Worm (Caenorhabditis elegans) whole organism, L4 larva: Measurements from ENCODE around the gene gst-35.

Experiments used
- aly-2 ChIP-seq: sonication (generic microtip); optimal IDR thresholded peaks from 2 replicates; lab custom pipeline; 2018; ENCODE audit warnings: missing biosample characterization, missing genetic modification characterization
- ama-1 ChIP-seq: fragments of 150-350 bp; optimal IDR thresholded peaks from 2 replicates; lab custom pipeline; 2014; ENCODE audit warnings: inconsistent platforms, mixed read lengths
- hif-1 ChIP-seq, 2 experiments: sonication (generic microtip); optimal IDR thresholded peaks; 2 replicates each; lab custom pipeline; 2016 to 2017; ENCODE audit warnings: missing compliant biosample characterization in 2 of 2, missing genetic modification characterization in 2 of 2, missing genetic modification reagents in 2 of 2, missing genotype in 2 of 2, mild to moderate bottlenecking in 1 of 2
- lin-15B ChIP-seq: fragments of 150-350 bp; sonication (generic microtip); optimal IDR thresholded peaks from 3 replicates; lab custom pipeline; 2014; ENCODE audit warnings: missing biosample characterization, missing genetic modification characterization
- lin-29 ChIP-seq: fragments of 200-800 bp; sonication (Bioruptor generic); IDR thresholded peaks from 2 replicates; pipeline ENCODE4 v1.3.6; 2022; ENCODE audit warnings: missing genetic modification reagents, missing genetic modification characterization, missing compliant biosample characterization
- lir-3 ChIP-seq: sonication (generic microtip); optimal IDR thresholded peaks from 2 replicates; lab custom pipeline; 2016; ENCODE audit warnings: mild to moderate bottlenecking, missing genetic modification characterization, missing compliant biosample characterization
- mdl-1 ChIP-seq, 2 experiments: fragments of 150-350 bp in 1 of 2; sonication (generic microtip) in 1 of 2; optimal IDR thresholded peaks; 2 replicates each; lab custom pipeline; 2014 to 2017; ENCODE audit warnings: missing biosample characterization in 2 of 2, missing genetic modification characterization in 2 of 2
- mdt-29 ChIP-seq: fragments of 200-800 bp; sonication (Bioruptor generic); IDR thresholded peaks from 2 replicates; pipeline ENCODE4 v1.3.6; 2022; ENCODE audit warnings: missing genetic modification reagents, missing genetic modification characterization, missing compliant biosample characterization
- nhr-11 ChIP-seq: fragments of 150-350 bp; optimal IDR thresholded peaks from 2 replicates; lab custom pipeline; 2014; ENCODE audit warnings: missing biosample characterization, missing genetic modification characterization
- nhr-77 ChIP-seq: fragments of 150-350 bp; optimal IDR thresholded peaks from 2 replicates; lab custom pipeline; 2014; ENCODE audit warnings: missing biosample characterization, missing genetic modification characterization
- saeg-2 ChIP-seq: fragments of 200-800 bp; sonication (Bioruptor generic); IDR thresholded peaks from 2 replicates; pipeline ENCODE4 v1.3.6; 2022; ENCODE audit warnings: missing genetic modification reagents, missing genetic modification characterization, missing compliant biosample characterization
- ztf-11 ChIP-seq: fragments of 150-350 bp; optimal IDR thresholded peaks from 2 replicates; lab custom pipeline; 2014; ENCODE audit warnings: missing biosample characterization, missing genetic modification characterization

DNA sequence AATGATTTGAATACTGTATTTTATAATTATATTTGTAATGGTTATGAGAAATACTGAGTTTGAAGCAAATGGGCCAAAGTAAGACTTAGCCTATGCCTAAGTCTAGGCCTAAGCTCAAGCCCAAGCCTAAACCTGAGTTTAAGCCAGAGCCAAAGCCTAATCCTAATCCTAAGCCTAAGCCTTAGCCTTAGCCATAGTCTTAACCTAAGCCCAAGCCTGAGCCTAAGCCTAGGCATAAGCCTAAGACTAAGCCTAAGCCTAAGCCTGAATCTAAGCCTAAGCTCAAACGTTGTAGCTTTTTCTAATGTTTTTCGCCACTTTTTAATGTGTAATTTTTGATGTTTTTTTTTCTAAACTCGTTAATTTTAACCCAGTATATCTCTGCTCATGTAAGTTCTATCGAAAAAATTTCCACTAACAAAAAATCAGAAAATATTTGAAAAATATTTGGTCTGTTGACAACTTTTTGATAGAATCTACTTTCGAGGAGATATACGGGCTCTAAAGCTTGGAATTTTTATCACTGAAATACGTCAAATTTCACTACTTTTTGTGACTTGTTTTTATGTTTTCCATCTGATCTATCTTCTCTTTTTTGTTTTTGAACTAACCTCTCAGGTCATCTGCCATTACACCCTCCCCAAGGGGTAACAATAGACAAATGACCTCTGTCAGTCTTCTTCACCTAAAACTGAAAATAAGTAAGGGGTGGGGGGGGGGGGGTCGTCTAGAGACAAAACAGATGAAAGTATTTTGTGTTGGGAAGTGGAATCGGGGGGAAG, 19.1 kb upstream of the gst-35 start:
- no peak for TF ChIP-seq ztf-11 (tag; lab: Kevin White, UChicago)
- no peak for TF ChIP-seq saeg-2 (GFP tag; lab: Robert Waterston, UW)
- no peak for TF ChIP-seq aly-2 (tag; lab: Kevin White, UChicago)
- no peak for TF ChIP-seq nhr-77 (tag; lab: Kevin White, UChicago)
- no peak for TF ChIP-seq mdt-29 (GFP tag; lab: Robert Waterston, UW)
- TF ChIP-seq lin-15B (tag; lab: Kevin White, UChicago), result no peak
- no peak for TF ChIP-seq ama-1 (lab: Kevin White, UChicago)
- TF ChIP-seq lin-29, result no peak
- no peak for TF ChIP-seq lir-3 (tag; lab: Kevin White, UChicago)
- no peak for TF ChIP-seq mdl-1 (tag; optimal IDR thresholded peaks at IDR 0.05; lab: Kevin White, UChicago)
- no peak for TF ChIP-seq nhr-11 (tag; lab: Kevin White, UChicago)
- TF ChIP-seq hif-1 (tag; optimal IDR thresholded peaks at IDR 0.05; lab: Kevin White, UChicago), result no peak
